Fruit fly (Drosophila melanogaster) S2 (cell line): ENCODE data around the gene CG12310.

ENCODE experiments used
- CG8478 ChIP-seq: fragments of >200 bp; optimal IDR thresholded peaks from 2 replicates; lab custom pipeline; 2018
- CTCF ChIP-seq, 2 experiments: fragments of >200 bp; optimal IDR thresholded peaks; 2 replicates each; lab custom pipeline; 2018

DNA sequence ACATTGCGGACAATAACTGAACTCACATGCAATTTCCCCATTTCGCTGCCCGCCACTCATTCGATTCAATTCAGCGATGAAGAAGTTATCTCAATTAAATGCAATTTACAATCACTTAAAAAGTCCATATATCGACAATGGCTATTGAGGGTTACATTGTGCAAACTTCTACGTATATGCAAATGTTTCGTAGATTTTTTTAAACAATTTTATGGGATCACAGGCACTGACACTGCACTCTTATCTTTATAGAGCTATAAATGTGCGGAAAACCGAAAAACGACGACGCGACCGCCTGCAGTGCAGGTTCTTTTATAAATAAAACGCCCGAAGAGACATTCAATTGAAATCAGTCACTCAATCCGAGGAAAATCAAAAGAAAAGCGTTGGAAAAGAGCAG lies 37.7 kb upstream of the CG12310 start:
- no peak for TF ChIP-seq CTCF (optimal IDR thresholded peaks at IDR 0.05; lab: Kevin White, UChicago)
- TF ChIP-seq CG8478 (lab: Kevin White, UChicago) = no peak
